Worm (Caenorhabditis elegans): Measurements from ENCODE around the gene ZK54.3.

ZK54.3 gene

ce11 chrX:17428803-17429202 lies 38.0 kb downstream of the ZK54.3 start, which contains the start of gene pbo-6:
Gene pbo-6, plus strand, starts transcription at chrX:17429042.
- TF ChIP-seq dao-5 (tag; optimal IDR thresholded peaks at IDR 0.05) = no peak
- no peak for TF ChIP-seq W03F9.2 (tag; optimal IDR thresholded peaks at IDR 0.05)
- TF ChIP-seq him-1 (tag; optimal IDR thresholded peaks at IDR 0.05) = no peak

- TF ChIP-seq him-1 (tag; optimal IDR thresholded peaks at IDR 0.05) (no peak), W03F9.2 (tag; optimal IDR thresholded peaks at IDR 0.05) (no peak)
Measured at ce11 chrX:17427778-17428177, 39.0 kb downstream of the ZK54.3 start.

ce11 chrX:17426712-17427111 lies 40.1 kb downstream of the ZK54.3 start:
- TF ChIP-seq W03F9.2 (tag; optimal IDR thresholded peaks at IDR 0.05) = no peak
- no peak for TF ChIP-seq dao-5 (tag; optimal IDR thresholded peaks at IDR 0.05)
- no peak for TF ChIP-seq him-1 (tag; optimal IDR thresholded peaks at IDR 0.05)

- TF ChIP-seq him-1 (tag; optimal IDR thresholded peaks at IDR 0.05) (no peak), dao-5 (tag; optimal IDR thresholded peaks at IDR 0.05) (no peak), W03F9.2 (tag; optimal IDR thresholded peaks at IDR 0.05) (no peak)
Measured at ce11 chrX:17424595-17424913, 42.3 kb downstream of the ZK54.3 start.

- no peak for TF ChIP-seq dao-5 (tag; optimal IDR thresholded peaks at IDR 0.05)
- no peak for TF ChIP-seq him-1 (tag; optimal IDR thresholded peaks at IDR 0.05)
- no peak for TF ChIP-seq W03F9.2 (tag; optimal IDR thresholded peaks at IDR 0.05)
Measured at ce11 chrX:17423894-17424594, 42.8 kb downstream of the ZK54.3 start.

- no peak for TF ChIP-seq him-1 (tag; optimal IDR thresholded peaks at IDR 0.05)
- no peak for TF ChIP-seq W03F9.2 (tag; optimal IDR thresholded peaks at IDR 0.05)
- TF ChIP-seq dao-5 (tag; optimal IDR thresholded peaks at IDR 0.05) = no peak
Measured at ce11 chrX:17422593-17422992, 44.2 kb downstream of the ZK54.3 start.

- TF ChIP-seq him-1 (tag; optimal IDR thresholded peaks at IDR 0.05) (no peak), W03F9.2 (tag; optimal IDR thresholded peaks at IDR 0.05) (no peak), dao-5 (tag; optimal IDR thresholded peaks at IDR 0.05) (no peak)
Measured at ce11 chrX:17421532-17422078, 45.2 kb downstream of the ZK54.3 start, which contains the start of gene osm-11. Gene osm-11, minus strand, starts transcription at chrX:17421582.

- TF ChIP-seq dao-5 (tag; optimal IDR thresholded peaks at IDR 0.05) = no peak
- TF ChIP-seq W03F9.2 (tag; optimal IDR thresholded peaks at IDR 0.05) = no peak
- TF ChIP-seq him-1 (tag; optimal IDR thresholded peaks at IDR 0.05) = no peak
Measured at ce11 chrX:17420585-17421459, 46.0 kb downstream of the ZK54.3 start.

ce11 chrX:17419813-17420584 lies 46.8 kb downstream of the ZK54.3 start:
- TF ChIP-seq him-1 (tag; optimal IDR thresholded peaks at IDR 0.05) = no peak
- TF ChIP-seq W03F9.2 (tag; optimal IDR thresholded peaks at IDR 0.05) = no peak
- TF ChIP-seq dao-5 (tag; optimal IDR thresholded peaks at IDR 0.05) = no peak

ce11 chrX:17417505-17418004 lies 49.2 kb downstream of the ZK54.3 start:
- TF ChIP-seq him-1 (tag; optimal IDR thresholded peaks at IDR 0.05) = no peak
- no peak for TF ChIP-seq dao-5 (tag; optimal IDR thresholded peaks at IDR 0.05)
- TF ChIP-seq W03F9.2 (tag; optimal IDR thresholded peaks at IDR 0.05) = no peak
